Fruit fly (Drosophila melanogaster) whole organism, embryonic: ENCODE data around the gene Trm7-32.

Experiments used
- Adf1 ChIP-seq: fragments of 200-800 bp; sonication (Bioruptor generic); IDR thresholded peaks from 2 replicates; pipeline ENCODE4 v1.3.6; 2022; ENCODE audit warnings: missing biosample characterization, missing genetic modification characterization
- Bteb2 ChIP-seq: fragments of 200-800 bp; sonication (Bioruptor generic); optimal IDR thresholded peaks from 2 replicates; lab custom pipeline; 2016; ENCODE audit warnings: missing biosample characterization, missing genetic modification characterization
- CG11398 ChIP-seq: fragments of 200-800 bp; sonication (Bioruptor generic); optimal IDR thresholded peaks from 2 replicates; lab custom pipeline; 2016; ENCODE audit warnings: missing biosample characterization, missing genetic modification characterization
- CG12104 ChIP-seq: fragments of 200-800 bp; sonication (Bioruptor generic); optimal IDR thresholded peaks from 3 replicates; lab custom pipeline; 2016; ENCODE audit warnings: missing biosample characterization, missing genetic modification characterization
- CG12299 ChIP-seq: fragments of 200-800 bp; sonication (Bioruptor generic); optimal IDR thresholded peaks from 2 replicates; lab custom pipeline; 2018; ENCODE audit warnings: missing biosample characterization, mild to moderate bottlenecking, missing genetic modification characterization
- CG12769 ChIP-seq: fragments of 200-800 bp; sonication (Bioruptor generic); optimal IDR thresholded peaks from 2 replicates; lab custom pipeline; 2019; ENCODE audit warnings: missing biosample characterization, mild to moderate bottlenecking, missing genetic modification characterization, moderate library complexity
- CG15479 ChIP-seq: fragments of 200-800 bp; sonication (Bioruptor generic); optimal IDR thresholded peaks from 3 replicates; lab custom pipeline; 2019; ENCODE audit warnings: missing biosample characterization, mild to moderate bottlenecking, missing genetic modification characterization, moderate library complexity
- CG16813 ChIP-seq: fragments of 200-800 bp; sonication (Bioruptor generic); IDR thresholded peaks from 3 replicates; pipeline ENCODE4 v1.3.6; 2022; ENCODE audit warnings: missing biosample characterization, missing genetic modification characterization; ENCODE audit not compliant: partially characterized antibody
- CG17912 ChIP-seq: fragments of 200-800 bp; sonication (Bioruptor generic); optimal IDR thresholded peaks from 2 replicates; lab custom pipeline; 2018; ENCODE audit warnings: missing biosample characterization, mild to moderate bottlenecking, missing genetic modification characterization
- CG18619 ChIP-seq: fragments of 200-800 bp; sonication (Bioruptor generic); optimal IDR thresholded peaks from 3 replicates; lab custom pipeline; 2017; ENCODE audit warnings: missing biosample characterization, mild to moderate bottlenecking, missing genetic modification characterization
- CG2202 ChIP-seq: fragments of 200-800 bp; sonication (Bioruptor generic); optimal IDR thresholded peaks from 2 replicates; lab custom pipeline; 2018; ENCODE audit warnings: missing biosample characterization, mild to moderate bottlenecking, missing genetic modification characterization
- CG30403 ChIP-seq: fragments of 200-800 bp; sonication (Bioruptor generic); optimal IDR thresholded peaks from 3 replicates; lab custom pipeline; 2016; ENCODE audit warnings: missing biosample characterization, missing genetic modification characterization
- CG4282 ChIP-seq: fragments of 200-800 bp; sonication (Bioruptor generic); optimal IDR thresholded peaks from 2 replicates; lab custom pipeline; 2016; ENCODE audit warnings: missing biosample characterization, missing genetic modification characterization
- CG4617 ChIP-seq: fragments of 200-800 bp; sonication (Bioruptor generic); optimal IDR thresholded peaks from 3 replicates; lab custom pipeline; 2016; ENCODE audit warnings: missing biosample characterization, missing genetic modification characterization, borderline replicate concordance
- CG4820 ChIP-seq: fragments of 200-800 bp; sonication (Bioruptor generic); optimal IDR thresholded peaks from 3 replicates; lab custom pipeline; 2016; ENCODE audit warnings: missing biosample characterization, missing genetic modification characterization
- CG5180 ChIP-seq: fragments of 200-800 bp; sonication (Bioruptor generic); optimal IDR thresholded peaks from 3 replicates; lab custom pipeline; 2017; ENCODE audit warnings: missing biosample characterization, missing genetic modification characterization, mild to moderate bottlenecking, moderate library complexity, missing genetic modification reagents
- CG5245 ChIP-seq: fragments of 200-800 bp; sonication (Bioruptor generic); optimal IDR thresholded peaks from 3 replicates; lab custom pipeline; 2016; ENCODE audit warnings: missing biosample characterization, missing genetic modification characterization
- CG9797 ChIP-seq: fragments of 200-800 bp; sonication (Bioruptor generic); optimal IDR thresholded peaks from 3 replicates; lab custom pipeline; 2018; ENCODE audit warnings: missing biosample characterization, mild to moderate bottlenecking, missing genetic modification characterization
- CG9817 ChIP-seq: fragments of 200-800 bp; sonication (Bioruptor generic); optimal IDR thresholded peaks from 2 replicates; lab custom pipeline; 2018; ENCODE audit warnings: missing biosample characterization, mild to moderate bottlenecking, missing genetic modification characterization, moderate library complexity
- CG9932 ChIP-seq: fragments of 200-800 bp; sonication (Bioruptor generic); IDR thresholded peaks from 2 replicates; pipeline ENCODE4 v1.3.6; 2022; ENCODE audit warnings: missing biosample characterization, missing genetic modification characterization
- Camta ChIP-seq: fragments of 200-800 bp; sonication (Bioruptor generic); optimal IDR thresholded peaks from 2 replicates; lab custom pipeline; 2016; ENCODE audit warnings: missing biosample characterization, missing genetic modification characterization
- Dad ChIP-seq: fragments of 200-800 bp; sonication (Bioruptor generic); optimal IDR thresholded peaks from 3 replicates; lab custom pipeline; 2016; ENCODE audit warnings: missing biosample characterization, missing genetic modification characterization
- Lhr ChIP-seq: fragments of 200-800 bp; sonication (Bioruptor generic); optimal IDR thresholded peaks from 3 replicates; lab custom pipeline; 2017; ENCODE audit warnings: mild to moderate bottlenecking, missing biosample characterization, missing genetic modification reagents, missing genetic modification characterization
- Med ChIP-seq: fragments of 200-800 bp; sonication (Bioruptor generic); peaks from one replicate; lab custom pipeline; 2016; ENCODE audit warnings: missing biosample characterization, missing genetic modification characterization, mild to moderate bottlenecking, inconsistent platforms, moderate library complexity
- Meics ChIP-seq: fragments of 200-800 bp; sonication (Bioruptor generic); optimal IDR thresholded peaks from 2 replicates; lab custom pipeline; 2017; ENCODE audit warnings: missing biosample characterization, mild to moderate bottlenecking, missing genetic modification characterization
- Nf-YA ChIP-seq: fragments of 200-800 bp; sonication (Bioruptor generic); IDR thresholded peaks from 2 replicates; pipeline ENCODE4 v1.3.6; 2022; ENCODE audit warnings: missing biosample characterization, missing genetic modification characterization
- Nf-YB ChIP-seq: fragments of 200-800 bp; sonication (Bioruptor generic); optimal IDR thresholded peaks from 3 replicates; lab custom pipeline; 2019; ENCODE audit warnings: missing biosample characterization, mild to moderate bottlenecking, missing genetic modification characterization, moderate library complexity
- Ptx1 ChIP-seq: fragments of 200-800 bp; sonication (Bioruptor generic); IDR thresholded peaks from 2 replicates; pipeline ENCODE4 v1.3.6; 2022; ENCODE audit warnings: missing biosample characterization, missing genetic modification characterization
- Trl ChIP-seq, 3 experiments: fragments of >200 bp in 2 of 3; fragments of 200-800 bp in 1 of 3; sonication (Bioruptor generic) in 1 of 3; optimal IDR thresholded peaks; 2 replicates in 1 of 3; 3 replicates in 2 of 3; lab custom pipeline; 2016 to 2017; ENCODE audit warnings: missing biosample characterization in 1 of 3, missing genetic modification characterization in 1 of 3
- amos ChIP-seq: fragments of 200-800 bp; sonication (Bioruptor generic); IDR thresholded peaks from 2 replicates; pipeline ENCODE4 v1.3.6; 2022; ENCODE audit warnings: missing biosample characterization, missing genetic modification characterization; ENCODE audit not compliant: partially characterized antibody
- ap ChIP-seq: fragments of 200-800 bp; sonication (Bioruptor generic); IDR thresholded peaks from 2 replicates; pipeline ENCODE4 v1.3.6; 2022; ENCODE audit warnings: missing biosample characterization, missing genetic modification characterization
- ato ChIP-seq: fragments of 200-800 bp; sonication (Bioruptor generic); IDR thresholded peaks from 2 replicates; pipeline ENCODE4 v1.3.6; 2022; ENCODE audit warnings: missing biosample characterization, missing genetic modification characterization; ENCODE audit not compliant: partially characterized antibody
- chif ChIP-seq, 2 experiments: fragments of 200-800 bp; sonication (Bioruptor generic); optimal IDR thresholded peaks; 3 replicates each; lab custom pipeline; 2016; ENCODE audit warnings: missing biosample characterization in 2 of 2, missing genetic modification characterization in 2 of 2
- chinmo ChIP-seq: fragments of 200-800 bp; sonication (Bioruptor generic); IDR thresholded peaks from 4 replicates; pipeline ENCODE4 v1.3.6; 2022; ENCODE audit warnings: missing biosample characterization, missing genetic modification characterization; ENCODE audit not compliant: partially characterized antibody
- disco-r ChIP-seq: fragments of 200-800 bp; sonication (Bioruptor generic); optimal IDR thresholded peaks from 2 replicates; lab custom pipeline; 2016; ENCODE audit warnings: missing biosample characterization, missing genetic modification characterization
- exex ChIP-seq: fragments of 200-800 bp; sonication (Bioruptor generic); optimal IDR thresholded peaks from 4 replicates; lab custom pipeline; 2018; ENCODE audit warnings: missing biosample characterization, mild to moderate bottlenecking, missing genetic modification characterization, moderate library complexity
- insv ChIP-seq, 2 experiments: fragments of 200-800 bp; sonication (Bioruptor generic); optimal IDR thresholded peaks; 3 replicates each; lab custom pipeline; 2016 to 2018; ENCODE audit warnings: missing biosample characterization in 2 of 2, missing genetic modification characterization in 2 of 2
- lilli ChIP-seq: fragments of 200-800 bp; sonication (Bioruptor generic); optimal IDR thresholded peaks from 3 replicates; lab custom pipeline; 2016; ENCODE audit warnings: missing biosample characterization, missing genetic modification characterization
- mam ChIP-seq: fragments of 200-800 bp; sonication (Bioruptor generic); optimal IDR thresholded peaks from 3 replicates; lab custom pipeline; 2016; ENCODE audit warnings: missing biosample characterization, missing genetic modification characterization
- ranshi ChIP-seq: fragments of 200-800 bp; sonication (Bioruptor generic); IDR thresholded peaks from 2 replicates; pipeline ENCODE4 v1.3.6; 2022; ENCODE audit warnings: missing biosample characterization, missing genetic modification characterization
- seq ChIP-seq: fragments of 200-800 bp; sonication (Bioruptor generic); IDR thresholded peaks from 2 replicates; pipeline ENCODE4 v1.3.6; 2022; ENCODE audit warnings: missing biosample characterization, missing genetic modification characterization
- sob ChIP-seq: fragments of 200-800 bp; sonication (Bioruptor generic); IDR thresholded peaks from 2 replicates; pipeline ENCODE4 v1.3.6; 2022; ENCODE audit warnings: missing biosample characterization, missing genetic modification characterization
- stwl ChIP-seq: fragments of 200-800 bp; sonication (Bioruptor generic); optimal IDR thresholded peaks from 3 replicates; lab custom pipeline; 2018; ENCODE audit warnings: missing biosample characterization, mild to moderate bottlenecking, missing genetic modification characterization, moderate library complexity
- twi ChIP-seq: fragments of 200-800 bp; optimal IDR thresholded peaks from 2 replicates; lab custom pipeline; 2019; ENCODE audit warnings: missing biosample characterization, mild to moderate bottlenecking, missing genetic modification characterization, moderate library complexity
- tx ChIP-seq: fragments of 200-800 bp; sonication (Bioruptor generic); optimal IDR thresholded peaks from 2 replicates; lab custom pipeline; 2016; ENCODE audit warnings: missing biosample characterization, missing genetic modification characterization
- unc-4 ChIP-seq: fragments of 200-800 bp; sonication (Bioruptor generic); IDR thresholded peaks from 2 replicates; pipeline ENCODE4 v1.3.6; 2022; ENCODE audit warnings: missing biosample characterization, missing genetic modification characterization; ENCODE audit not compliant: partially characterized antibody

The Trm7-32 gene

dm6 chr3R:17067721-17068120 is 27.2 kb downstream of the Trm7-32 start (continued):
- no peak for TF ChIP-seq Dad (GFP tag; lab: Kevin White, UChicago)
- no peak for TF ChIP-seq Lhr (GFP tag; lab: Kevin White, UChicago)
- TF ChIP-seq chinmo (GFP tag; lab: Robert Waterston, UW): peak; percentile 86; the same call in 3 of the 4 replicates
- TF ChIP-seq unc-4 (GFP tag; lab: Robert Waterston, UW): 0 out of 2 replicates have a peak, but pooled peaks have one; percentile 17
- no peak for TF ChIP-seq CG15479 (GFP tag; lab: Kevin White, UChicago)

- peak; percentile 38 for TF ChIP-seq CG4282 (GFP tag; lab: Kevin White, UChicago)
- 0 out of 2 replicates have a peak, but pooled peaks have one; percentile 15 for TF ChIP-seq seq (GFP tag; lab: Robert Waterston, UW)
- no peak for TF ChIP-seq Trl (optimal IDR thresholded peaks at IDR 0.05; lab: Kevin White, UChicago)
- TF ChIP-seq Trl (GFP tag; optimal IDR thresholded peaks at IDR 0.05; lab: Kevin White, UChicago): peak; percentile 39
- TF ChIP-seq lilli (GFP tag; lab: Kevin White, UChicago): peak; percentile 24
- no peak for TF ChIP-seq CG18619 (GFP tag; lab: Kevin White, UChicago)
- TF ChIP-seq CG9797 (GFP tag; lab: Kevin White, UChicago): peak; percentile 23
- peak; percentile 94 for TF ChIP-seq Med (GFP tag; lab: Kevin White, UChicago)
- TF ChIP-seq sob (GFP tag; lab: Robert Waterston, UW): peak; percentile 58
- no peak for TF ChIP-seq unc-4 (GFP tag; lab: Robert Waterston, UW)
- peak; percentile 1 for TF ChIP-seq CG11398 (GFP tag; lab: Kevin White, UChicago)
- no peak for TF ChIP-seq CG9817
- peak in 1 of 2 experiments; percentile 11 for TF ChIP-seq insv (GFP tag; optimal IDR thresholded peaks at IDR 0.05; lab: Kevin White, UChicago)
- TF ChIP-seq CG30403 (GFP tag; lab: Kevin White, UChicago): peak; percentile 51
- no peak for TF ChIP-seq Nf-YA (GFP tag; lab: Robert Waterston, UW)
- peak; percentile 0 for TF ChIP-seq CG4820
- TF ChIP-seq Adf1 (GFP tag; lab: Robert Waterston, UW): no peak
- no peak for TF ChIP-seq Nf-YB (GFP tag; lab: Kevin White, UChicago)
- TF ChIP-seq Ptx1 (GFP tag; lab: Robert Waterston, UW): no peak
- TF ChIP-seq CG12299 (tag; lab: Kevin White, UChicago): peak; percentile 23
- TF ChIP-seq twi (tag; lab: Kevin White, UChicago): peak; percentile 34
- no peak for TF ChIP-seq CG5180 (GFP tag; lab: Kevin White, UChicago)
- TF ChIP-seq ap (GFP tag; lab: Robert Waterston, UW): no peak
- 0 out of 3 replicates have a peak, but pooled peaks have one; percentile 13 for TF ChIP-seq CG16813 (GFP tag; lab: Robert Waterston, UW)
- peak; percentile 83 for TF ChIP-seq stwl (tag; lab: Kevin White, UChicago)
- peak; percentile 3 for TF ChIP-seq disco-r (GFP tag; lab: Kevin White, UChicago)
- no peak for TF ChIP-seq Bteb2 (GFP tag; lab: Kevin White, UChicago)
- peak; percentile 36; the same call in 1 of the 2 replicates for TF ChIP-seq amos
- peak; percentile 13 for TF ChIP-seq mam (GFP tag; lab: Kevin White, UChicago)
- peak; percentile 11 for TF ChIP-seq CG17912 (GFP tag; lab: Kevin White, UChicago)
- peak; percentile 27 for TF ChIP-seq Meics (GFP tag; lab: Kevin White, UChicago)
- TF ChIP-seq CG2202 (tag; lab: Kevin White, UChicago): no peak
- TF ChIP-seq chif (GFP tag; optimal IDR thresholded peaks at IDR 0.05; lab: Kevin White, UChicago): peak in 1 of 2 experiments; percentile 25
- peak; percentile 49 for TF ChIP-seq CG12104 (GFP tag; lab: Kevin White, UChicago)
- peak; percentile 45; the same call in 1 of the 2 replicates for TF ChIP-seq ranshi (GFP tag; lab: Robert Waterston, UW)
- peak; percentile 96 for TF ChIP-seq CG4617 (GFP tag; lab: Kevin White, UChicago)
- TF ChIP-seq exex: no peak
- no peak for TF ChIP-seq CG5245 (GFP tag; lab: Kevin White, UChicago)
- TF ChIP-seq Camta: no peak
- peak; percentile 33 for TF ChIP-seq tx
- TF ChIP-seq ato (GFP tag; lab: Robert Waterston, UW): peak; percentile 28; the same call in 1 of the 2 replicates
- TF ChIP-seq CG9932 (GFP tag; lab: Robert Waterston, UW): peak; percentile 64
- TF ChIP-seq CG12769: peak; percentile 57
These were observed 32.1 kb downstream of the Trm7-32 start, which contains the start of the genes Ns1 and mRpS11 for dm6 chr3R:17072526-17073114. Ns1 (minus strand) TSS chr3R:17072675. mRpS11 (plus strand) TSS chr3R:17072732.
